Worm (Caenorhabditis elegans): ENCODE measurements around the gene str-33.
A peak's percentile ranks its signal among the peaks of the same experiment; 100 is the strongest.

str-33 gene

ce11 chrV:2725225-2725624 lies 3.1 kb upstream of the str-33 start, which contains the start of gene srg-59:
TSS of gene srg-59 (minus strand) at chrV:2725325.
- TF ChIP-seq ama-1 (optimal IDR thresholded peaks at IDR 0.05), result no peak
- no peak for TF ChIP-seq grh-1 (GFP tag; IDR thresholded peaks at IDR 0.05)
- TF ChIP-seq zip-4 (GFP tag; optimal IDR thresholded peaks at IDR 0.05), result no peak
- no peak for TF ChIP-seq sup-37 (GFP tag; optimal IDR thresholded peaks at IDR 0.05)
- TF ChIP-seq C34B4.2 (tag; optimal IDR thresholded peaks at IDR 0.05), result no peak
- no peak for TF ChIP-seq lsy-2 (tag; optimal IDR thresholded peaks at IDR 0.05)
- no peak for TF ChIP-seq mep-1 (tag; optimal IDR thresholded peaks at IDR 0.05)
- TF ChIP-seq sox-4 (tag; optimal IDR thresholded peaks at IDR 0.05), result no peak
- no peak for TF ChIP-seq C16A3.4 (tag; optimal IDR thresholded peaks at IDR 0.05)
- no peak for TF ChIP-seq fkh-4 (tag; optimal IDR thresholded peaks at IDR 0.05; ENCODE audit: borderline replicate concordance)
- no peak for TF ChIP-seq lin-14 (GFP tag; optimal IDR thresholded peaks at IDR 0.05)
- no peak for TF ChIP-seq lin-39 (tag; optimal IDR thresholded peaks at IDR 0.05)
- no peak for TF ChIP-seq dsc-1 (tag; optimal IDR thresholded peaks at IDR 0.05)
- TF ChIP-seq unc-98 (GFP tag; IDR thresholded peaks at IDR 0.05), result no peak
- TF ChIP-seq jun-1 (tag; optimal IDR thresholded peaks at IDR 0.05), result no peak

DNA sequence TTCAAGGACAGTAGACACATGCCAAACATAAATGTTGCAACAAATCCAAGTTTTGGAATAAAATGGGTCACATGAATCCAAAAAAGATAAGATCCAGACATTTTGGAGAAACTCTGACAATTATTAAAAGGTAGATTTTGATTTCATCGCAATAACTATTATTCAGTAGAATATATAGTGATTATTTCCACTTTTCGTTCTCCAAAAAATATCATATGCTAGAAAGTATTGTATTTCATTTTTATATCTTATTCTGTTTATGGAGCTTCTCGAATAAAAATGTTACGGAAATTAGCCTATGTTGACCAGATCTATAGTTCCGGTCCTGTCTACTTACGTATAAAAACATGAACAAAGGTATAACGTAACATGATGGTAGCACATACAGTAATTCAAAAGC lies 1.2 kb upstream of the str-33 start, which contains the start of gene str-13:
Gene str-13, minus strand, starts transcription at position 101 of the 400 bp plus-strand sequence.
- TF ChIP-seq nhr-85 (tag) (peak; percentile 39), unc-130 (tag; optimal IDR thresholded peaks at IDR 0.05) (no peak)

- peak; percentile 98 for TF ChIP-seq elt-2 (tag; optimal IDR thresholded peaks at IDR 0.05)
- TF ChIP-seq nhr-85 (tag), result no peak
- TF ChIP-seq lir-3 (tag; optimal IDR thresholded peaks at IDR 0.05; ENCODE audit: poor library complexity), result no peak
- no peak for TF ChIP-seq jun-1 (tag; optimal IDR thresholded peaks at IDR 0.05)
- no peak for TF ChIP-seq unc-30 (tag; optimal IDR thresholded peaks at IDR 0.05)
- no peak for TF ChIP-seq unc-86 (tag; optimal IDR thresholded peaks at IDR 0.05)
- TF ChIP-seq nhr-90 (tag; optimal IDR thresholded peaks at IDR 0.05; ENCODE audit: poor library complexity), result peak; percentile 43
- no peak for TF ChIP-seq ceh-8 (GFP tag; optimal IDR thresholded peaks at IDR 0.05)
- TF ChIP-seq unc-62 (GFP tag; optimal IDR thresholded peaks at IDR 0.05), result no peak
- TF ChIP-seq ama-1 (optimal IDR thresholded peaks at IDR 0.05), result peak; percentile 8
These were observed 2.6 kb downstream of the str-33 start, which contains the start of gene dod-3 for ce11 chrV:2730784-2731480. TSS of gene dod-3 (minus strand) at chrV:2731098.

DNA sequence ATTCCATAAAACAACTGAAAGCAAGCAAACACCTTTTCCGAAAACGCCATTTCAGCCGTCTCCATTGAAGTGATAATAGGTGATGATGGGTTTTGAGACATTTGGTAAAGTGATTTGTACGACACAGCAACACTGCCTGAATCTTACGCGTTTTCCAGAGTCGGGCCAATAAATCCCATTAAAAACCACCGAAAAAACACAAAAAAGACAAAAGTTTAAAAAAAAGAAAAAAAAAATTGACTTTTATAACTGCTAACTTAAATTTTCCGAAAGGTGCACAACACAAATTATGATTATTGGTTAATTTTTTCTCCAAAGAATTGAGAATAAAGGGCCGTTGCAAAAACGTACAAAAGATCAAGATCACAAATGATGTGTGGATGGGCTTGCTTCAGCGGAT lies 6.0 kb downstream of the str-33 start, which contains the start of gene srg-57:
Gene srg-57, minus strand, starts transcription at position 101 of the 400 bp plus-strand sequence.
- TF ChIP-seq unc-62 (GFP tag; optimal IDR thresholded peaks at IDR 0.05) (no peak), nhr-85 (tag) (no peak), snpc-4 (tag; optimal IDR thresholded peaks at IDR 0.05) (no peak), unc-30 (tag; optimal IDR thresholded peaks at IDR 0.05) (no peak), tlp-1 (tag; optimal IDR thresholded peaks at IDR 0.05) (no peak), zag-1 (tag; optimal IDR thresholded peaks at IDR 0.05) (no peak), nhr-71 (tag; optimal IDR thresholded peaks at IDR 0.05) (no peak), ets-5 (GFP tag; IDR thresholded peaks at IDR 0.05) (no peak), efl-3 (GFP tag; optimal IDR thresholded peaks at IDR 0.05) (no peak), pax-3 (tag; optimal IDR thresholded peaks at IDR 0.05) (no peak), zip-4 (GFP tag; optimal IDR thresholded peaks at IDR 0.05) (no peak), lin-13 (GFP tag; optimal IDR thresholded peaks at IDR 0.05) (no peak), fkh-4 (tag; optimal IDR thresholded peaks at IDR 0.05; ENCODE audit: borderline replicate concordance) (no peak), mdl-1 (tag; optimal IDR thresholded peaks at IDR 0.05) (no peak), nhr-47 (tag; optimal IDR thresholded peaks at IDR 0.05) (no peak), dpl-1 (GFP tag; optimal IDR thresholded peaks at IDR 0.05) (no peak), nhr-237 (tag; optimal IDR thresholded peaks at IDR 0.05) (no peak)

All from whole organism, L1 larva.